Fruit fly (Drosophila melanogaster): ENCODE data around the gene Ahcy.

Gene Ahcy

DNA sequence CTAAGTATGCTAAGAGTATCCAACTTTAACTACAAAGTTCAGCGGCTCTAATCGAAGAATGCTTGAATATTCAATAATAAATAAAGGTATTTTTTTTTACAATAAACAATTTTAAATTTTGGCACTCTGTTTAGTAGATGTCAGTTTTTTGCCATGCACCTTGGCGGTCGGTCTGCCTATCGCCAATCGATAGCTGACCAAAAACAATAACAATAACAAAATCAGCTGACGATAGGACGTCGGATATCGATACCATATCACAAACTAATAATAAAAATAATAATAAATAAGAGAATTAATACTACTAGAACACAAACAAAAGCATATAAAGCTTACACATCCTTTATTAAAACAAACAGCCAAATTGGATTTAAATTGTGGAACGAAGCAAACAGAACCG is 36.6 kb downstream of the Ahcy start, which contains the start of gene Gmap:
Gene Gmap (plus strand): TSS at position 241 of the 400 bp plus-strand sequence.
- TF ChIP-seq CG12768 (GFP tag; optimal IDR thresholded peaks at IDR 0.05): no peak
- TF ChIP-seq CG33017 (tag; optimal IDR thresholded peaks at IDR 0.05): no peak
- TF ChIP-seq Mnt (GFP tag; optimal IDR thresholded peaks at IDR 0.05): no peak
- no peak for TF ChIP-seq cnc (optimal IDR thresholded peaks at IDR 0.05)
- TF ChIP-seq ovo (GFP tag; optimal IDR thresholded peaks at IDR 0.05): no peak
- no peak for TF ChIP-seq Clk (GFP tag; optimal IDR thresholded peaks at IDR 0.05)
- no peak for TF ChIP-seq toe (GFP tag; optimal IDR thresholded peaks at IDR 0.05)
- TF ChIP-seq pad (GFP tag; optimal IDR thresholded peaks at IDR 0.05): no peak
- TF ChIP-seq bab1 (GFP tag; optimal IDR thresholded peaks at IDR 0.05): peak; percentile 39
- no peak for TF ChIP-seq tj (GFP tag; optimal IDR thresholded peaks at IDR 0.05)
- TF ChIP-seq CG1620 (GFP tag; optimal IDR thresholded peaks at IDR 0.05): no peak
- no peak for TF ChIP-seq CG11617 (GFP tag; optimal IDR thresholded peaks at IDR 0.05)
- peak; percentile 57 for TF ChIP-seq kay (GFP tag; ENCODE audit: borderline replicate concordance)
- peak; percentile 15 for TF ChIP-seq CG14711 (tag; optimal IDR thresholded peaks at IDR 0.05)
- TF ChIP-seq CG7045 (GFP tag; optimal IDR thresholded peaks at IDR 0.05): no peak
- TF ChIP-seq cic (GFP tag; optimal IDR thresholded peaks at IDR 0.05): no peak
- no peak for TF ChIP-seq Hr96 (GFP tag; optimal IDR thresholded peaks at IDR 0.05)
- no peak for TF ChIP-seq CG7101 (tag; optimal IDR thresholded peaks at IDR 0.05)
- TF ChIP-seq CG5204 (GFP tag; optimal IDR thresholded peaks at IDR 0.05): no peak
- no peak for TF ChIP-seq Crg-1 (GFP tag; optimal IDR thresholded peaks at IDR 0.05)

DNA sequence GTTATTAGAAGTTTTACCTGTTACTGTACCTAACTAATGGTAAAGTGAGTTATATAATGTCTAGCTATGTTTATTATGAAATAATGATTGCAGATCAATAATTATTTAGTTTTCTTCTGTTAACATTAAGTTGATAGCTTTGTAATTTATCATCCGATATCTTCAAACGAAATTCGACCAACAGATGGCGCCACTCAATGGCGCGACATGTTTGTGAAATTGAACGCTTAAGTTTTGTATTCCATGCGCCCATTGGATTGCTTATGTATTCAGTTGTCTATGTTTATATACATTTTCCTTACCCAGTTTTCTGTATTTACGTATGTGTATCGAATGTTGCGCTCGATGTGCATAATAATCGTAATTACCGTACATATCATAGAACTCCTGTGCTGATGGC is 40.5 kb downstream of the Ahcy start:
- TF ChIP-seq CG5204 (GFP tag; optimal IDR thresholded peaks at IDR 0.05): no peak
- TF ChIP-seq ovo (GFP tag; optimal IDR thresholded peaks at IDR 0.05): no peak
- TF ChIP-seq Clk (GFP tag; optimal IDR thresholded peaks at IDR 0.05): no peak
- TF ChIP-seq bab1 (GFP tag; optimal IDR thresholded peaks at IDR 0.05): no peak
- no peak for TF ChIP-seq cic (GFP tag; optimal IDR thresholded peaks at IDR 0.05)
- TF ChIP-seq CG33017 (tag; optimal IDR thresholded peaks at IDR 0.05): no peak
- no peak for TF ChIP-seq CG12768 (GFP tag; optimal IDR thresholded peaks at IDR 0.05)
- TF ChIP-seq Crg-1 (GFP tag; optimal IDR thresholded peaks at IDR 0.05): no peak
- TF ChIP-seq cnc (optimal IDR thresholded peaks at IDR 0.05): no peak
- TF ChIP-seq CG7045 (GFP tag; optimal IDR thresholded peaks at IDR 0.05): no peak
- TF ChIP-seq CG11617 (GFP tag; optimal IDR thresholded peaks at IDR 0.05): no peak
- TF ChIP-seq CG14711 (tag; optimal IDR thresholded peaks at IDR 0.05): no peak
- no peak for TF ChIP-seq toe (GFP tag; optimal IDR thresholded peaks at IDR 0.05)
- no peak for TF ChIP-seq kay (GFP tag; ENCODE audit: borderline replicate concordance)
- TF ChIP-seq Hr96 (GFP tag; optimal IDR thresholded peaks at IDR 0.05): no peak

DNA sequence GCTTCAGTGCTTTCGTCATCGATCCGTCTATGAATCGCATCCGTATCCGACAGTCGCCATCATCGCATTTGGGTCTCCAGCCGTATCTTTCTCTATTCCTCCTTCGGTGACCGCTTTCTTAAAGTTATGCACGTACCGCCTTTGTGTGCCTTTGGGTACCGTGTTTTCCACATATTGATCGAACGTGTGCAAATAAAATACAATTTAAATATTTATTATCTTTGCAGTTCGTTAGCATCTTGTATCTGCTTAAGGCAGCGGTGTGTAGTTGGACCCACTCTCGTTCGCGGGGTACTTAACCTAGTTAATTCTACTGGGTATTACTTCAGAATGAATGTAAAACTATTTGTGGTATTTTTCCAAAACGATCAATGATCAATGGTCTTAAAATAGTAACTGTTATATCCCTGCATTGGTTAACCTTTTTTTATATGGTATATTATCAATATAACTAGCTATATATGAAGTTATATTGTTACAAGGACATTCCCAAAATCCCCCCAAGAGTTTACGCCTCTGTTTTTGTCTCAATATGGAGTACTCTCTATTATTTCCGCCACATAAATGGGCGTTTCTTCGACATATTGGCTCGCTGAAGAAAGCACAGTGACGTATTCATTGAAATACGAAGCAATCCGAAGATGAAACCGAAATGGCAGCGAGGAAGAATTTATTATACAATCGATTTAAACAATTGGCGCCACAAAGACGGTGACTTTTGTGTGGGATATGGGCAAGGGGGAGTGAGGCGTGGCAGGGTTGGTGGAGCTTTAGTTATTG is 45.7 kb downstream of the Ahcy start:
- no peak for TF ChIP-seq Crg-1 (GFP tag; optimal IDR thresholded peaks at IDR 0.05)
- TF ChIP-seq cnc (optimal IDR thresholded peaks at IDR 0.05): no peak
- TF ChIP-seq kay (GFP tag; ENCODE audit: borderline replicate concordance): no peak
- no peak for TF ChIP-seq CG7045 (GFP tag; optimal IDR thresholded peaks at IDR 0.05)
- no peak for TF ChIP-seq CG11617 (GFP tag; optimal IDR thresholded peaks at IDR 0.05)
- no peak for TF ChIP-seq bab1 (GFP tag; optimal IDR thresholded peaks at IDR 0.05)
- no peak for TF ChIP-seq cic (GFP tag; optimal IDR thresholded peaks at IDR 0.05)
- TF ChIP-seq ovo (GFP tag; optimal IDR thresholded peaks at IDR 0.05): no peak
- no peak for TF ChIP-seq Hr96 (GFP tag; optimal IDR thresholded peaks at IDR 0.05)
- no peak for TF ChIP-seq CG14711 (tag; optimal IDR thresholded peaks at IDR 0.05)
- no peak for TF ChIP-seq CG12768 (GFP tag; optimal IDR thresholded peaks at IDR 0.05)
- TF ChIP-seq pad (GFP tag; optimal IDR thresholded peaks at IDR 0.05): no peak

DNA sequence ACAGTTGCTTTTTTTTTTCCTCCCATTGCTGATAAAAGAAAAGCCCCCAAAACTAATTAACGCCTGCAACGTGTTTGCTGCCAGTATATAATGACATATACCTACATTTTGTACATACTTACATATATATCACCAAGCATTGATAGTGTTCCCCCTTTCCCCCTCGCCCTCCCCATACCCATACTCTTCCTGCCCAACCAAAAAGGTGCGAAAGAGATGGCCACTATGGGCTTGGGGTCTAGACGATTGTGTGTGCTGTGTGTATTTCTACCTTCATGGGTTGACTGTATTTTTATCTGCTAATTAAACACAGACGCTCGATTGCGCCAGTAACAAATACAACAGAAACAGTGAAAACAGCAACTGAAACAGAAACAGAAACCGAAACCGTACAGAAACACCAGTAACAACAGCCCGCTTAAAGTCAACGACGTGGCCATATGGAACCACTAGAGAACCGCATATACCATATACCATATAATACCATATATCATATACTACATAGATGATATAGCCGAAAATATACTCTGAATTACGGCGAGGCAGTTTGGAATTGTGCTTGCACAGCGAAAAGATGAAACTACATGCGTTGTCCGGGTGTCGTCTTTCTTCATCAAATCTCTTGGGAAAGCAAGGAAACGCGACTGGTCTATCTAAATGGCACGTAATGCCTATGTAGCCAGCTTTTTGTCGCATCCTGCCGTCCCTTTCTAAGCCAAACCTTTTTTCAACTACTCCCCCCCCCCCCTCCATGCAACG is 46.8 kb downstream of the Ahcy start:
- no peak for TF ChIP-seq Hr96 (GFP tag; optimal IDR thresholded peaks at IDR 0.05)
- peak; percentile 90 for TF ChIP-seq tj (GFP tag; optimal IDR thresholded peaks at IDR 0.05)
- no peak for TF ChIP-seq CG33017 (tag; optimal IDR thresholded peaks at IDR 0.05)
- no peak for TF ChIP-seq CG7101 (tag; optimal IDR thresholded peaks at IDR 0.05)
- peak; percentile 22 for TF ChIP-seq cic (GFP tag; optimal IDR thresholded peaks at IDR 0.05)

DNA sequence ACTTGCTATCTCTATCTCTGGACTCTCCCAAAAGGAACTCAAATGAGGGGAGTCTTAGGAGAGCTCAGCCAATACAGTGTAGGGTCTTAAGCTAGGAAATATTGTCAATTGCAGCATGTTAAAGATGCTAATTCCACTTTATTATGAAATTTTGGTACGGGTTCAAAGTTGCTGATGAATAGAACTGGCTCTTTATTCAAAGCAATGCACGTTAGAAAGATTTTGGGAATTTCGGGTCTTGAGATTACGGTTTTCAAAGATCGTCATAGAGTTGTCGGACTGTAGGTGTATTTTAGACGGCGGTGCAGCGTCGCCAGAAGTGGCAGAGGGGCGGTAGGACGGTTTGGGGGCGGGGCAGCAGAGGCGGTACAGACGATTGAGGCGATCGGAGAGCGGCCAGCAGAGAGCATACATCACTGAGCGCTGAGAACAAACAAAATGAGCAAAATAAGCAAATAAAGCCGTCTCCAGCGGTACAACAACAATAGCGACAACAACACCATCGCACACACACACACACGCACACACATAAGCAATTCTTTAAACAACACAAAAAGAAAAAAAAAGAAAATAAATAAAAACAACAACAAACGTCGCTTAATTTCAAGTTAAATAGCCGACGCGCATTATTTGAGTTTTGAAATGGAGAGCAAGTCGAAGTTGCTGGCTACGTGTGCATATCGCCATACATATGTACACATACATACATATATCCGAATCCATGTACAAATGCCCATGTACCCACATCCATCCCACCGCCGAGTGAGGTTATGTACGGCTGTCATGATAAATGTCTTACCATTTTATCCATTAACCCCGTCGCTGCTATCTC is 47.6 kb downstream of the Ahcy start:
- TF ChIP-seq CG7101 (tag; optimal IDR thresholded peaks at IDR 0.05): peak; percentile 58
- peak; percentile 30 for TF ChIP-seq Hr96 (GFP tag; optimal IDR thresholded peaks at IDR 0.05)
- peak; percentile 96 for TF ChIP-seq tj (GFP tag; optimal IDR thresholded peaks at IDR 0.05)
- TF ChIP-seq CG5204 (GFP tag; optimal IDR thresholded peaks at IDR 0.05): peak; percentile 3
- peak; percentile 27 for TF ChIP-seq CG14711 (tag; optimal IDR thresholded peaks at IDR 0.05)
- no peak for TF ChIP-seq CG7045 (GFP tag; optimal IDR thresholded peaks at IDR 0.05)
- peak; percentile 0 for TF ChIP-seq Crg-1 (GFP tag; optimal IDR thresholded peaks at IDR 0.05)
- peak; percentile 17 for TF ChIP-seq CG11617 (GFP tag; optimal IDR thresholded peaks at IDR 0.05)
- TF ChIP-seq CG12768 (GFP tag; optimal IDR thresholded peaks at IDR 0.05): no peak
- peak; percentile 54 for TF ChIP-seq pad (GFP tag; optimal IDR thresholded peaks at IDR 0.05)
- TF ChIP-seq cnc (optimal IDR thresholded peaks at IDR 0.05): no peak

All from whole organism, adult.